Worm (Caenorhabditis elegans) whole organism, L3 larva: ENCODE data around the gene R04D3.2.
A peak's percentile ranks its signal among the peaks of the same experiment; 100 is the strongest.

Experiments used
- R02D3.7 ChIP-seq: fragments of 150-350 bp; optimal IDR thresholded peaks from 2 replicates; lab custom pipeline; 2014; ENCODE audit warnings: missing biosample characterization, missing genetic modification characterization
- ZK546.5 ChIP-seq: sonication (generic microtip); optimal IDR thresholded peaks from 2 replicates; lab custom pipeline; 2017; ENCODE audit warnings: missing biosample characterization, missing genetic modification characterization
- aly-2 ChIP-seq: fragments of 150-350 bp; optimal IDR thresholded peaks from 2 replicates; lab custom pipeline; 2014; ENCODE audit warnings: missing biosample characterization, missing genetic modification characterization
- ama-1 ChIP-seq: fragments of 150-350 bp; optimal IDR thresholded peaks from 2 replicates; lab custom pipeline; 2018
- ceh-16 ChIP-seq: sonication (generic microtip); optimal IDR thresholded peaks from 2 replicates; lab custom pipeline; 2017; ENCODE audit warnings: missing biosample characterization, missing genetic modification characterization
- ceh-28 ChIP-seq: fragments of 150-350 bp; optimal IDR thresholded peaks from 2 replicates; lab custom pipeline; 2014; ENCODE audit warnings: missing biosample characterization, missing genetic modification reagents, missing genetic modification characterization
- ceh-82 ChIP-seq: fragments of 150-350 bp; optimal IDR thresholded peaks from 2 replicates; lab custom pipeline; 2014; ENCODE audit warnings: missing biosample characterization, missing genetic modification characterization
- ceh-9 ChIP-seq: sonication (generic microtip); optimal IDR thresholded peaks from 2 replicates; lab custom pipeline; 2018; ENCODE audit warnings: missing biosample characterization, missing genetic modification characterization
- daf-12 ChIP-seq: fragments of 150-350 bp; optimal IDR thresholded peaks from 2 replicates; lab custom pipeline; 2014; ENCODE audit warnings: missing biosample characterization, missing genetic modification reagents, missing genetic modification characterization
- egl-27 ChIP-seq: sonication (generic microtip); optimal IDR thresholded peaks from 4 replicates; lab custom pipeline; 2017; ENCODE audit warnings: missing biosample characterization, missing genetic modification reagents, missing genetic modification characterization
- egl-5 ChIP-seq: fragments of 150-350 bp; optimal IDR thresholded peaks from 2 replicates; lab custom pipeline; 2017; ENCODE audit warnings: missing biosample characterization, missing genetic modification reagents, missing genetic modification characterization, inconsistent platforms
- elt-1 ChIP-seq: fragments of 150-350 bp; optimal IDR thresholded peaks from 2 replicates; lab custom pipeline; 2014; ENCODE audit warnings: missing biosample characterization, missing genetic modification characterization
- elt-2 ChIP-seq: sonication (generic microtip); optimal IDR thresholded peaks from 2 replicates; lab custom pipeline; 2016; ENCODE audit warnings: missing genetic modification reagents, mild to moderate bottlenecking, missing genetic modification characterization, missing compliant biosample characterization
- elt-3 ChIP-seq, 3 experiments: fragments of 150-350 bp in 1 of 3; sonication (generic microtip) in 2 of 3; optimal IDR thresholded peaks; 2 replicates in 2 of 3; 4 replicates in 1 of 3; lab custom pipeline; 2014 to 2017; ENCODE audit warnings: missing biosample characterization in 3 of 3, missing genetic modification characterization in 3 of 3
- eor-1 ChIP-seq, 2 experiments: fragments of 150-350 bp; optimal IDR thresholded peaks; 2 replicates each; lab custom pipeline; 2014 to 2018; ENCODE audit warnings: missing biosample characterization in 2 of 2, missing genetic modification characterization in 2 of 2
- fkh-10 ChIP-seq: sonication (generic microtip); optimal IDR thresholded peaks from 2 replicates; lab custom pipeline; 2017; ENCODE audit warnings: missing biosample characterization, missing genetic modification reagents, missing genetic modification characterization
- fkh-2 ChIP-seq: fragments of 150-350 bp; optimal IDR thresholded peaks from 2 replicates; lab custom pipeline; 2014; ENCODE audit warnings: missing biosample characterization, missing genetic modification reagents, missing genetic modification characterization
- fos-1 ChIP-seq: fragments of 150-350 bp; optimal IDR thresholded peaks from 2 replicates; lab custom pipeline; 2014; ENCODE audit warnings: missing biosample characterization, missing genetic modification characterization
- hmg-11 ChIP-seq: sonication (generic microtip); optimal IDR thresholded peaks from 2 replicates; lab custom pipeline; 2016; ENCODE audit warnings: missing genetic modification characterization, missing compliant biosample characterization
- jun-1 ChIP-seq: fragments of 150-350 bp; optimal IDR thresholded peaks from 2 replicates; lab custom pipeline; 2014; ENCODE audit warnings: missing biosample characterization, missing genetic modification reagents, missing genetic modification characterization
- lin-15B ChIP-seq: fragments of 150-350 bp; optimal IDR thresholded peaks from 2 replicates; lab custom pipeline; 2014; ENCODE audit warnings: missing biosample characterization, missing genetic modification characterization
- lin-39 ChIP-seq: fragments of 150-350 bp; optimal IDR thresholded peaks from 2 replicates; lab custom pipeline; 2018; ENCODE audit warnings: missing biosample characterization, missing genetic modification reagents, missing genetic modification characterization
- lsy-12 ChIP-seq: sonication (generic microtip); optimal IDR thresholded peaks from 2 replicates; lab custom pipeline; 2016; ENCODE audit warnings: mild to moderate bottlenecking, missing genetic modification characterization, missing compliant biosample characterization
- mdl-1 ChIP-seq: fragments of 150-350 bp; optimal IDR thresholded peaks from 2 replicates; lab custom pipeline; 2014; ENCODE audit warnings: missing biosample characterization, missing genetic modification characterization
- mml-1 ChIP-seq: fragments of 150-350 bp; sonication (generic microtip); optimal IDR thresholded peaks from 3 replicates; lab custom pipeline; 2014; ENCODE audit warnings: missing biosample characterization, missing genetic modification characterization
- nfya-1 ChIP-seq: sonication (generic microtip); optimal IDR thresholded peaks from 2 replicates; lab custom pipeline; 2017; ENCODE audit warnings: missing genetic modification characterization, mild to moderate bottlenecking, missing compliant biosample characterization, antibody characterized with exemption, moderate library complexity; ENCODE audit not compliant: insufficient read depth
- nhr-11 ChIP-seq: fragments of 150-350 bp; optimal IDR thresholded peaks from 2 replicates; lab custom pipeline; 2014; ENCODE audit warnings: missing biosample characterization, missing genetic modification characterization
- nhr-12 ChIP-seq: fragments of 150-350 bp; optimal IDR thresholded peaks from 2 replicates; lab custom pipeline; 2014; ENCODE audit warnings: missing biosample characterization, missing genetic modification characterization
- nhr-23 ChIP-seq: fragments of 150-350 bp; optimal IDR thresholded peaks from 2 replicates; lab custom pipeline; 2014; ENCODE audit warnings: missing biosample characterization, missing genetic modification reagents, missing genetic modification characterization
- nhr-237 ChIP-seq: fragments of 150-350 bp; optimal IDR thresholded peaks from 2 replicates; lab custom pipeline; 2014; ENCODE audit warnings: missing biosample characterization, missing genetic modification characterization
- nhr-25 ChIP-seq: sonication (generic microtip); optimal IDR thresholded peaks from 2 replicates; lab custom pipeline; 2017; ENCODE audit warnings: missing biosample characterization, missing genetic modification characterization
- nhr-28 ChIP-seq: fragments of 150-350 bp; optimal IDR thresholded peaks from 2 replicates; lab custom pipeline; 2014; ENCODE audit warnings: missing biosample characterization, missing genetic modification characterization
- nhr-43 ChIP-seq: sonication (generic microtip); optimal IDR thresholded peaks from 2 replicates; lab custom pipeline; 2016; ENCODE audit warnings: mild to moderate bottlenecking, missing genetic modification characterization, missing compliant biosample characterization; ENCODE audit not compliant: poor library complexity, severe bottlenecking
- nhr-67 ChIP-seq: fragments of 150-350 bp; optimal IDR thresholded peaks from 2 replicates; lab custom pipeline; 2014; ENCODE audit warnings: missing biosample characterization, missing genetic modification characterization
- nhr-76 ChIP-seq: fragments of 150-350 bp; sonication (generic microtip); optimal IDR thresholded peaks from 5 replicates; lab custom pipeline; 2014; ENCODE audit warnings: missing biosample characterization, missing genetic modification characterization
- nhr-77 ChIP-seq: fragments of 150-350 bp; optimal IDR thresholded peaks from 2 replicates; lab custom pipeline; 2014; ENCODE audit warnings: missing biosample characterization, missing genetic modification characterization
- pha-4 ChIP-seq: fragments of 150-350 bp; optimal IDR thresholded peaks from 2 replicates; lab custom pipeline; 2014; ENCODE audit warnings: missing biosample characterization, missing genetic modification reagents, missing genetic modification characterization
- pqm-1 ChIP-seq: fragments of 150-350 bp; optimal IDR thresholded peaks from 2 replicates; lab custom pipeline; 2017; ENCODE audit warnings: missing biosample characterization, missing genetic modification characterization, inconsistent platforms
- sea-2 ChIP-seq: fragments of 150-350 bp; sonication (generic microtip); optimal IDR thresholded peaks from 4 replicates; lab custom pipeline; 2014; ENCODE audit warnings: missing biosample characterization, missing genetic modification reagents, missing genetic modification characterization
- skn-1 ChIP-seq: fragments of 150-350 bp; optimal IDR thresholded peaks from 2 replicates; lab custom pipeline; 2014; ENCODE audit warnings: missing biosample characterization, missing genetic modification characterization
- snpc-4 ChIP-seq: fragments of 150-350 bp; optimal IDR thresholded peaks from 2 replicates; lab custom pipeline; 2014; ENCODE audit warnings: missing biosample characterization, missing genetic modification characterization
- tbx-2 ChIP-seq: sonication (generic microtip); optimal IDR thresholded peaks from 2 replicates; lab custom pipeline; 2016; ENCODE audit warnings: mild to moderate bottlenecking, missing genetic modification characterization, missing compliant biosample characterization
- unc-39 ChIP-seq: sonication (generic microtip); optimal IDR thresholded peaks from 4 replicates; lab custom pipeline; 2017; ENCODE audit warnings: missing biosample characterization, missing genetic modification characterization
- unc-62 ChIP-seq: fragments of 150-350 bp; sonication (generic microtip); optimal IDR thresholded peaks from 4 replicates; lab custom pipeline; 2014; ENCODE audit warnings: missing biosample characterization, missing genetic modification reagents, missing genetic modification characterization
- zag-1 ChIP-seq: fragments of 150-350 bp; optimal IDR thresholded peaks from 2 replicates; lab custom pipeline; 2014; ENCODE audit warnings: missing biosample characterization, missing genetic modification characterization
- ztf-11 ChIP-seq: fragments of 150-350 bp; optimal IDR thresholded peaks from 2 replicates; lab custom pipeline; 2014; ENCODE audit warnings: missing biosample characterization, missing genetic modification characterization
- ztf-4 ChIP-seq: fragments of 150-350 bp; optimal IDR thresholded peaks from 2 replicates; lab custom pipeline; 2014; ENCODE audit warnings: missing biosample characterization, missing genetic modification characterization

R04D3.2 gene

ce11 chrX:13322886-13323285 lies 36.5 kb upstream of the R04D3.2 start, which contains the start of gene F46G10.2:
Gene F46G10.2, plus strand, starts transcription at chrX:13322963.
- TF ChIP-seq nhr-77 (tag; lab: Kevin White, UChicago) (no peak), nhr-23 (tag; lab: Kevin White, UChicago) (peak; percentile 19), egl-27 (no peak), ama-1 (lab: Kevin White, UChicago) (peak; percentile 58), nhr-67 (no peak), zag-1 (tag; lab: Kevin White, UChicago) (no peak), ceh-28 (tag; lab: Kevin White, UChicago) (no peak), R02D3.7 (no peak), elt-1 (tag; lab: Kevin White, UChicago) (no peak), ztf-11 (tag; lab: Kevin White, UChicago) (no peak)

- TF ChIP-seq snpc-4 (no peak), elt-1 (tag; lab: Kevin White, UChicago) (no peak), eor-1 (tag; optimal IDR thresholded peaks at IDR 0.05; lab: Kevin White, UChicago) (no peak), aly-2 (tag; lab: Kevin White, UChicago) (no peak), mml-1 (tag; lab: Kevin White, UChicago) (no peak), nhr-12 (no peak), elt-2 (tag; lab: Kevin White, UChicago) (peak; percentile 34), lsy-12 (tag; lab: Kevin White, UChicago) (no peak), elt-3 (tag; optimal IDR thresholded peaks at IDR 0.05; lab: Kevin White, UChicago) (peak in 1 of 3 experiments; percentile 35), skn-1 (tag; lab: Kevin White, UChicago) (no peak), ceh-16 (tag; lab: Kevin White, UChicago) (no peak), unc-62 (GFP tag; lab: Kevin White, UChicago) (peak; percentile 29), daf-12 (tag; lab: Kevin White, UChicago) (no peak), R02D3.7 (no peak), fos-1 (no peak), pqm-1 (tag; lab: Kevin White, UChicago) (peak; percentile 26), nhr-23 (tag; lab: Kevin White, UChicago) (peak; percentile 72), fkh-10 (GFP tag; lab: Kevin White, UChicago) (no peak), jun-1 (peak; percentile 45), ceh-82 (no peak), ZK546.5 (tag; lab: Kevin White, UChicago) (no peak), nhr-76 (tag; lab: Kevin White, UChicago) (no peak), ceh-9 (tag; lab: Kevin White, UChicago) (no peak), nhr-77 (tag; lab: Kevin White, UChicago) (no peak), nhr-28 (tag; lab: Kevin White, UChicago) (no peak), nhr-25 (peak; percentile 56), ztf-11 (tag; lab: Kevin White, UChicago) (no peak), egl-27 (no peak), nhr-43 (tag; lab: Kevin White, UChicago) (peak; percentile 37), hmg-11 (tag; lab: Kevin White, UChicago) (no peak), nhr-67 (no peak), egl-5 (tag; lab: Kevin White, UChicago) (peak; percentile 53), tbx-2 (tag; lab: Kevin White, UChicago) (no peak), lin-39 (tag; lab: Kevin White, UChicago) (no peak), sea-2 (GFP tag; lab: Kevin White, UChicago) (no peak), zag-1 (tag; lab: Kevin White, UChicago) (no peak), unc-39 (tag; lab: Kevin White, UChicago) (no peak), nfya-1 (peak; percentile 41), ztf-4 (tag; lab: Kevin White, UChicago) (no peak), ceh-28 (tag; lab: Kevin White, UChicago) (peak; percentile 15), nhr-11 (tag; lab: Kevin White, UChicago) (no peak), pha-4 (tag; lab: Kevin White, UChicago) (no peak), nhr-237 (tag; lab: Kevin White, UChicago) (no peak), ama-1 (lab: Kevin White, UChicago) (peak; percentile 59), fkh-2 (tag; lab: Kevin White, UChicago) (no peak), mdl-1 (no peak), lin-15B (tag; lab: Kevin White, UChicago) (no peak)
Observed at ce11 chrX:13320575-13320974, 34.1 kb upstream of the R04D3.2 start.
